Worm (Caenorhabditis elegans): ENCODE results near the gene nhr-37.

ce11 chrV:6626244-6626643 is 4.2 kb downstream of the nhr-37 start, which contains the start of gene ppt-1:
- TF ChIP-seq nhr-237 (tag; optimal IDR thresholded peaks at IDR 0.05) = no peak
- TF ChIP-seq unc-62 (GFP tag; optimal IDR thresholded peaks at IDR 0.05) = no peak
- no peak for TF ChIP-seq pha-4 (tag; optimal IDR thresholded peaks at IDR 0.05)
- TF ChIP-seq nhr-2 (tag; optimal IDR thresholded peaks at IDR 0.05) = no peak
- no peak for TF ChIP-seq mep-1 (tag; optimal IDR thresholded peaks at IDR 0.05)
- no peak for TF ChIP-seq unc-39 (tag; optimal IDR thresholded peaks at IDR 0.05)

Data from whole organism, mixed stage, embryonic.